Worm (Caenorhabditis elegans): ENCODE results near the gene Y46D2A.3.

The Y46D2A.3 gene

DNA sequence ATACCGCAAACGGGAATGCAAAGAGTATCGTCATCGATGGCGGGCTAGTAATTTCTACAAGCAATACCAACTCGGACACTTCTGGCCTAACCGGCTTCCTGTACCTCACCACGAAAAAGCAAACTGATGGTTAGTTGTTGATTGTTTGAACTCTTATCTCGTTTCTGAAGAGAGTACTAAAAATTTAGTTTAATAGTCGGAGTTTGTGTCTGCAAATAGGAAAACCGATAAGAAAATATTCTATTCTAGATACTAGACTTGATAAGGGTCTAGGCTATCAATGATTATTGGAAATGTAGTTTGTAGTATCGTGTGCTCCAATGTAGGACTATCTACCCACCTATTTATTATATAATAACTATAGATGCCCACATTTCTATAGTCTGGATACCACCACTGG, 8.2 kb downstream of the Y46D2A.3 start:
- TF ChIP-seq hlh-11 (tag; optimal IDR thresholded peaks at IDR 0.05) (peak; percentile 43), daf-12 (tag; optimal IDR thresholded peaks at IDR 0.05) (no peak), pqm-1 (tag; optimal IDR thresholded peaks at IDR 0.05) (peak; percentile 33), daf-16 (GFP tag; optimal IDR thresholded peaks at IDR 0.05) (no peak), daf-16 (tag; optimal IDR thresholded peaks at IDR 0.05) (peak; percentile 20), dmd-6 (GFP tag; IDR thresholded peaks at IDR 0.05) (peak; percentile 73), php-3 (GFP tag; IDR thresholded peaks at IDR 0.05) (peak; percentile 87), nhr-28 (tag; optimal IDR thresholded peaks at IDR 0.05) (peak; percentile 68), rbr-2 (tag; optimal IDR thresholded peaks at IDR 0.05) (no peak), dve-1 (tag; optimal IDR thresholded peaks at IDR 0.05; ENCODE audit: insufficient read depth) (peak; percentile 23)

- no peak for TF ChIP-seq ama-1 (optimal IDR thresholded peaks at IDR 0.05)
- no peak for TF ChIP-seq unc-62 (GFP tag; optimal IDR thresholded peaks at IDR 0.05 in 1 of 2)
- no peak for TF ChIP-seq unc-62 (tag; optimal IDR thresholded peaks at IDR 0.05)
- no peak for TF ChIP-seq nhr-102 (tag; optimal IDR thresholded peaks at IDR 0.05)
- TF ChIP-seq F49E8.2 (tag; optimal IDR thresholded peaks at IDR 0.05; ENCODE audit: borderline replicate concordance): no peak
- no peak for TF ChIP-seq Y5F2A.4 (GFP tag; optimal IDR thresholded peaks at IDR 0.05)
- TF ChIP-seq nhr-6 (tag; optimal IDR thresholded peaks at IDR 0.05): no peak
- TF ChIP-seq lin-13 (GFP tag; optimal IDR thresholded peaks at IDR 0.05): no peak
- TF ChIP-seq lir-3 (tag; optimal IDR thresholded peaks at IDR 0.05): no peak
- no peak for TF ChIP-seq php-3 (GFP tag; IDR thresholded peaks at IDR 0.05)
- TF ChIP-seq ceh-82 (tag; optimal IDR thresholded peaks at IDR 0.05): no peak
- no peak for TF ChIP-seq daf-19 (GFP tag; conservative IDR thresholded peaks at IDR 0.05)
- no peak for TF ChIP-seq saeg-2 (GFP tag; IDR thresholded peaks at IDR 0.05)
- no peak for TF ChIP-seq mes-2 (tag; optimal IDR thresholded peaks at IDR 0.05; ENCODE audit: poor library complexity, severe bottlenecking)
- no peak for TF ChIP-seq egl-27 (tag; optimal IDR thresholded peaks at IDR 0.05)
- no peak for TF ChIP-seq ctbp-1 (GFP tag; IDR thresholded peaks at IDR 0.05)
- no peak for TF ChIP-seq zip-11 (GFP tag; IDR thresholded peaks at IDR 0.05)
- TF ChIP-seq gei-8 (GFP tag; optimal IDR thresholded peaks at IDR 0.05): no peak
These were observed 13.6 kb downstream of the Y46D2A.3 start, which contains the start of gene F39E9.6 for ce11 chrII:3313442-3313841. Gene F39E9.6, minus strand, starts transcription at chrII:3313542.

DNA sequence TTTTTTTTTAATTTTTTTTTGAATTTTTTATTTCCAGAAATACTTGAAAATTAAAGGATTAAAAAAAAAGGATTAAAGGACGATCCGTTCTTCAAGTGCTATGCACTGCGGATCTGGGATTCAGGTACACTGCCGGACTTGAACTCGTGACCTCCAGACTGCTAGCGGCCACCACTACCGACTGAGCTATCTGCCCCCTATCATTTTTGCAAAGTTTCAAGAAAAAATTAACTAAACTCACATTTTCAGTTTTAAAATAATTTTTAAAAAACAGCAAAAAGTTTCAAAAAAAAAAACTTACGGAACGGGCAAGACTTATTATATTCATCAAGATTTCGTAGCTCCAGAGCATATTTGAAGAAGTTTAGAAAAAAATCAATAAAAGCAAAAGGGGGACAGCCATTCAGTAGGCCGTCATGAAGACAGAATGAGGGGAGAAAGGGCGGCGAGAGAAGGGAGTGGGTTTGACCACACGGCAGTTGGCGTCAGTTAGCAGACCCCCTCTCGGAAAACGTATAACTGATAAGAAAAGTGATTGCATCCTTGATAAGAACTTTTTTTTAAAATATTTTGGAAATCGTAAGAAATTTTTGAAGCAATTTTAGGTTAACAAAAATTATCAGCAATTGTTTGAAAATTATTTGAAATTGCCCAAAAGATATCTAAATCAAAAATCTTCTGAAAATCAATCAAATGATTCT, 15.9 kb downstream of the Y46D2A.3 start:
- TF ChIP-seq nhr-28 (tag; optimal IDR thresholded peaks at IDR 0.05): peak; percentile 23
- TF ChIP-seq duxl-1 (tag; optimal IDR thresholded peaks at IDR 0.05; ENCODE audit: poor library complexity): peak; percentile 69
- peak; percentile 40 for TF ChIP-seq lin-38 (GFP tag; IDR thresholded peaks at IDR 0.05)
- no peak for TF ChIP-seq daf-16 (GFP tag; optimal IDR thresholded peaks at IDR 0.05)
- peak; percentile 11 for TF ChIP-seq daf-16 (tag; optimal IDR thresholded peaks at IDR 0.05)
- no peak for TF ChIP-seq gei-8 (GFP tag; optimal IDR thresholded peaks at IDR 0.05)
- peak; percentile 56 for TF ChIP-seq pqm-1 (tag; optimal IDR thresholded peaks at IDR 0.05)
- TF ChIP-seq nhr-48 (tag; optimal IDR thresholded peaks at IDR 0.05): no peak
- TF ChIP-seq dmd-6 (GFP tag; IDR thresholded peaks at IDR 0.05): peak; percentile 13; the same call in 1 of the 2 replicates

DNA sequence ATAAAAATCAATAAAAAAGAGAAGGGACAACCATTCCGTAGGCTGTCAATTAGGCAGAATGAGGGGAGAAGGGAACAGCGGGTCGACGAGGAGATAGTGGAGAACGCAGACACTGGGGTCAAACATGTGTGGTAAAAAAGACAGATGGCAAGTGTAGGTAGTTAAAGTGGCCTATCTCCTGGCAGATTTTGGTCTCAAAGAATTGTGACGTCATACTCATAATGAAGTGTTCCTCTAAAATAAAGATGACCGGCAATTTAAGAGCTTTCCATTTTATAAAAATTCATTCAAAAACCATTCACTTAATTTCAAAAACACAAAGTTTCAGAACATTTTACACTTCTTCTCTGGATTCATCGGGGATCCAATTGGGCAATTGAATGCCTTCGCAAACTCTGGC, 17.0 kb downstream of the Y46D2A.3 start:
- peak; percentile 19; the same call in 1 of the 2 replicates for TF ChIP-seq dmd-6 (GFP tag; IDR thresholded peaks at IDR 0.05)

DNA sequence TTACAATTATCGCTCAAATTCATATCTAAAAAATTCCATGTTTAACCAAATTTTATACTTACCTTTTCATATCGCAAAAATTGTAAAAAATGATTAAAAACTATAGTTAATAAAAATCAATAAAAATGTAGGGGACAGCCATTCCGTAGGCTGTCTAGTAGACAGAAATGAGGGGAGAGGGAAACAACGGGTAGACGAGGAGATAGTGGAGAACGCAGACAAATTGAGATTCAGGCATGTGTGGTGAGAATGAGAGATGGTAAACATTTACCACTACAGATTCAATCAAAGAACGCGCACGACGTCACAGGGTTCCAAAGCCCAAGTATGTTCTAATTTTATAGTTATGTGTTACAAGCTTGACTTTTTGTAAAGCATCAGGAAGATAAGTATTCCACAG, 23.4 kb downstream of the Y46D2A.3 start:
- TF ChIP-seq hlh-30 (tag; optimal IDR thresholded peaks at IDR 0.05; ENCODE audit: insufficient read depth): peak; percentile 22
- peak; percentile 93 for TF ChIP-seq duxl-1 (tag; optimal IDR thresholded peaks at IDR 0.05; ENCODE audit: poor library complexity)
- peak; percentile 30; the same call in 1 of the 2 replicates for TF ChIP-seq dmd-6 (GFP tag; IDR thresholded peaks at IDR 0.05)
- no peak for TF ChIP-seq ctbp-1 (GFP tag; IDR thresholded peaks at IDR 0.05)
- no peak for TF ChIP-seq lsy-2 (tag; optimal IDR thresholded peaks at IDR 0.05)
- TF ChIP-seq daf-16 (GFP tag; optimal IDR thresholded peaks at IDR 0.05): no peak
- TF ChIP-seq daf-16 (tag; optimal IDR thresholded peaks at IDR 0.05): peak; percentile 81
- TF ChIP-seq dve-1 (tag; optimal IDR thresholded peaks at IDR 0.05; ENCODE audit: insufficient read depth): peak; percentile 62
- TF ChIP-seq mes-2 (tag; optimal IDR thresholded peaks at IDR 0.05; ENCODE audit: poor library complexity, severe bottlenecking): peak; percentile 55
- TF ChIP-seq nhr-28 (tag; optimal IDR thresholded peaks at IDR 0.05): peak; percentile 56
